Worm (Caenorhabditis elegans): Measurements from ENCODE around the gene srd-68.

The srd-68 gene

ce11 chrV:16871387-16871786 lies 31.2 kb downstream of the srd-68 start, which contains the start of gene thn-4:
thn-4 (minus strand) TSS chrV:16871487.
- TF ChIP-seq peb-1 (tag; optimal IDR thresholded peaks at IDR 0.05) = no peak
- TF ChIP-seq nhr-129 (tag; optimal IDR thresholded peaks at IDR 0.05) = no peak
- no peak for TF ChIP-seq F13H6.1 (tag; optimal IDR thresholded peaks at IDR 0.05)
- no peak for TF ChIP-seq Y55F3AM.14 (GFP tag; optimal IDR thresholded peaks at IDR 0.05)
- TF ChIP-seq dmd-4 (tag; optimal IDR thresholded peaks at IDR 0.05) = no peak
- TF ChIP-seq alr-1 (tag; optimal IDR thresholded peaks at IDR 0.05) = no peak
- no peak for TF ChIP-seq unc-55 (GFP tag; optimal IDR thresholded peaks at IDR 0.05)
- TF ChIP-seq ceh-16 (tag; optimal IDR thresholded peaks at IDR 0.05) = no peak
- no peak for TF ChIP-seq egl-27 (tag; optimal IDR thresholded peaks at IDR 0.05)
- TF ChIP-seq sma-3 (GFP tag; optimal IDR thresholded peaks at IDR 0.05) = no peak
- TF ChIP-seq blmp-1 (tag; optimal IDR thresholded peaks at IDR 0.05; ENCODE audit: insufficient read depth) = no peak
- no peak for TF ChIP-seq nhr-11 (tag; optimal IDR thresholded peaks at IDR 0.05)
- no peak for TF ChIP-seq R02D3.7 (tag; optimal IDR thresholded peaks at IDR 0.05)
- no peak for TF ChIP-seq sma-9 (GFP tag; optimal IDR thresholded peaks at IDR 0.05)
- no peak for TF ChIP-seq sma-9 (tag; optimal IDR thresholded peaks at IDR 0.05)
- no peak for TF ChIP-seq nhr-23 (tag; optimal IDR thresholded peaks at IDR 0.05)

- no peak for TF ChIP-seq ztf-1 (GFP tag; conservative IDR thresholded peaks at IDR 0.05)
- no peak for TF ChIP-seq nhr-129 (tag; optimal IDR thresholded peaks at IDR 0.05)
- TF ChIP-seq skn-1 (tag; optimal IDR thresholded peaks at IDR 0.05) = no peak
- no peak for TF ChIP-seq mbf-1 (tag; optimal IDR thresholded peaks at IDR 0.05)
Measured at ce11 chrV:16869740-16870139, 32.9 kb downstream of the srd-68 start, which contains the start of gene clec-33. clec-33 (minus strand) TSS chrV:16869840.

- no peak for TF ChIP-seq ceh-82 (tag; optimal IDR thresholded peaks at IDR 0.05)
- TF ChIP-seq sma-3 (GFP tag; optimal IDR thresholded peaks at IDR 0.05) = no peak
- TF ChIP-seq elt-3 (tag; optimal IDR thresholded peaks at IDR 0.05) = no peak
- no peak for TF ChIP-seq C34F6.9 (tag; optimal IDR thresholded peaks at IDR 0.05)
- no peak for TF ChIP-seq nhr-25 (tag; optimal IDR thresholded peaks at IDR 0.05)
- no peak for TF ChIP-seq dmd-4 (tag; optimal IDR thresholded peaks at IDR 0.05)
- TF ChIP-seq snpc-4 (tag; optimal IDR thresholded peaks at IDR 0.05) = no peak
- TF ChIP-seq nhr-23 (tag; optimal IDR thresholded peaks at IDR 0.05) = no peak
- TF ChIP-seq nhr-21 (tag; optimal IDR thresholded peaks at IDR 0.05) = no peak
- no peak for TF ChIP-seq zag-1 (tag; optimal IDR thresholded peaks at IDR 0.05)
- no peak for TF ChIP-seq sem-4 (tag; optimal IDR thresholded peaks at IDR 0.05)
- no peak for TF ChIP-seq fos-1 (tag; optimal IDR thresholded peaks at IDR 0.05)
- TF ChIP-seq sma-9 (GFP tag; optimal IDR thresholded peaks at IDR 0.05) = no peak
- TF ChIP-seq sma-9 (tag; optimal IDR thresholded peaks at IDR 0.05) = no peak
- no peak for TF ChIP-seq nhr-6 (tag; optimal IDR thresholded peaks at IDR 0.05)
Measured at ce11 chrV:16865404-16865803, 37.2 kb downstream of the srd-68 start, which contains the start of gene clec-28. clec-28 (plus strand) TSS chrV:16865704.

ce11 chrV:16861719-16862118 lies 40.9 kb downstream of the srd-68 start, which contains the start of the genes clec-32 and clec-24:
clec-32 (minus strand) TSS chrV:16861819.
clec-24 (plus strand) TSS chrV:16862012.
- no peak for TF ChIP-seq mbf-1 (tag; optimal IDR thresholded peaks at IDR 0.05)
- TF ChIP-seq dmd-4 (tag; optimal IDR thresholded peaks at IDR 0.05) = no peak
- no peak for TF ChIP-seq mdl-1 (tag; optimal IDR thresholded peaks at IDR 0.05)
- no peak for TF ChIP-seq zag-1 (tag; optimal IDR thresholded peaks at IDR 0.05)
- TF ChIP-seq C34F6.9 (tag; optimal IDR thresholded peaks at IDR 0.05) = no peak
- no peak for TF ChIP-seq elt-1 (tag; optimal IDR thresholded peaks at IDR 0.05)
- TF ChIP-seq unc-39 (tag; optimal IDR thresholded peaks at IDR 0.05) = no peak
- no peak for TF ChIP-seq lin-11 (tag; optimal IDR thresholded peaks at IDR 0.05)
- no peak for TF ChIP-seq skn-1 (tag; optimal IDR thresholded peaks at IDR 0.05)
- TF ChIP-seq ZK546.5 (tag; optimal IDR thresholded peaks at IDR 0.05) = no peak
- no peak for TF ChIP-seq lin-13 (GFP tag; optimal IDR thresholded peaks at IDR 0.05)
- TF ChIP-seq sem-4 (tag; optimal IDR thresholded peaks at IDR 0.05) = no peak
- TF ChIP-seq nhr-11 (tag; optimal IDR thresholded peaks at IDR 0.05) = no peak
- TF ChIP-seq nhr-23 (tag; optimal IDR thresholded peaks at IDR 0.05) = no peak
- no peak for TF ChIP-seq alr-1 (tag; optimal IDR thresholded peaks at IDR 0.05)
- no peak for TF ChIP-seq Y55F3AM.14 (GFP tag; optimal IDR thresholded peaks at IDR 0.05)

ce11 chrV:16857977-16858479 lies 44.6 kb downstream of the srd-68 start, which contains the start of the genes clec-31 and clec-22:
clec-31 (minus strand) TSS chrV:16858077.
clec-22 (plus strand) TSS chrV:16858429.
- no peak for TF ChIP-seq lin-13 (GFP tag; optimal IDR thresholded peaks at IDR 0.05)
- TF ChIP-seq nhr-12 (tag; optimal IDR thresholded peaks at IDR 0.05) = no peak
- no peak for TF ChIP-seq mdl-1 (tag; optimal IDR thresholded peaks at IDR 0.05)
- no peak for TF ChIP-seq ztf-1 (GFP tag; conservative IDR thresholded peaks at IDR 0.05)
- no peak for TF ChIP-seq lin-39 (tag; optimal IDR thresholded peaks at IDR 0.05)
- TF ChIP-seq nhr-23 (tag; optimal IDR thresholded peaks at IDR 0.05) = no peak

Data from whole organism, L2 larva.